Worm (Caenorhabditis elegans): ENCODE results near the gene gmeb-1.

DNA sequence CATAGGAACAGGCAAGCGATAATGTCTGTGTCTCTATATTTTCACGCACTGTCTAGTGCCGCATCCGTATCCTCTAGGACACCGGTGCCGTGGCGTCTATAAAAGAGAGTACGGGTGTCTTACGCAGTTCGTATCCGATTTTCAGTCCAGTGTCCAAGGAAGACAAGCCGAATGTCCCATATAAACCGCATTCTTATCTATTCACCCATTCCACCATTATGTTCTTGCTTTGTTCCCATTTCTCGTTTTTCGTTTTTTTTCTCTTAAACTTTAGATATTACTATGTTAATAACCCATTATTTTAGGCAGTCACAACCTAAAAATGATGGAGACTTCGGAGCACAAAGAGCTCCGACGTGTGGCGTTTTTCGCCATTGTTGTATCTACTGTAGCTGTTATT lies 3.7 kb downstream of the gmeb-1 start, which contains the start of gene sqt-2:
- no peak for TF ChIP-seq snpc-4 (tag; optimal IDR thresholded peaks at IDR 0.05)
- TF ChIP-seq lsy-2 (tag; optimal IDR thresholded peaks at IDR 0.05): no peak
- TF ChIP-seq pha-4 (tag; optimal IDR thresholded peaks at IDR 0.05): no peak
- no peak for TF ChIP-seq nhr-28 (tag; optimal IDR thresholded peaks at IDR 0.05)
- TF ChIP-seq mep-1 (tag; optimal IDR thresholded peaks at IDR 0.05): no peak
- no peak for TF ChIP-seq nhr-237 (tag; optimal IDR thresholded peaks at IDR 0.05)
- TF ChIP-seq lin-13 (tag; optimal IDR thresholded peaks at IDR 0.05): no peak
- TF ChIP-seq zip-8 (tag; optimal IDR thresholded peaks at IDR 0.05): no peak
- TF ChIP-seq ces-1 (GFP tag; optimal IDR thresholded peaks at IDR 0.05): no peak
- no peak for TF ChIP-seq nhr-12 (tag; optimal IDR thresholded peaks at IDR 0.05)

Data from whole organism, mixed stage, embryonic.